Fruit fly (Drosophila melanogaster): ENCODE data around the gene CG17380.

- TF ChIP-seq CG6276 (GFP tag; optimal IDR thresholded peaks at IDR 0.05) (peak; percentile 30), Lpt (GFP tag; optimal IDR thresholded peaks at IDR 0.05) (peak; percentile 6), CG7368 (GFP tag; optimal IDR thresholded peaks at IDR 0.05) (no peak), Hr39 (GFP tag; optimal IDR thresholded peaks at IDR 0.05) (peak; percentile 2), Gug (GFP tag; IDR thresholded peaks at IDR 0.05) (peak; percentile 14; the same call in 1 of the 2 replicates), salr (GFP tag; optimal IDR thresholded peaks at IDR 0.05) (no peak)
Measured at dm6 chr3R:23398979-23399378, 4.5 kb downstream of the CG17380 start.
